Fruit fly (Drosophila melanogaster) whole organism, embryonic: ENCODE measurements around the gene CG7512.

Experiments used
- Atf-2 ChIP-seq: fragments of 200-800 bp; sonication (Bioruptor generic); optimal IDR thresholded peaks from 2 replicates; lab custom pipeline; 2016; ENCODE audit warnings: missing biosample characterization, missing genetic modification characterization
- B-H1 ChIP-seq: fragments of 200-800 bp; sonication (Bioruptor generic); IDR thresholded peaks from 3 replicates; pipeline ENCODE4 v1.3.6; 2022; ENCODE audit warnings: missing biosample characterization, missing genetic modification characterization
- B-H2 ChIP-seq: fragments of 200-800 bp; sonication (Bioruptor generic); optimal IDR thresholded peaks from 2 replicates; lab custom pipeline; 2018; ENCODE audit warnings: missing biosample characterization, mild to moderate bottlenecking, missing genetic modification characterization
- Blimp-1 ChIP-seq: fragments of 200-800 bp; sonication (Bioruptor generic); optimal IDR thresholded peaks from 3 replicates; lab custom pipeline; 2018; ENCODE audit warnings: missing biosample characterization, missing genetic modification characterization, mild to moderate bottlenecking, moderate library complexity, missing genetic modification reagents
- CG10209 ChIP-seq: fragments of 200-800 bp; sonication (Bioruptor generic); optimal IDR thresholded peaks from 3 replicates; lab custom pipeline; 2017; ENCODE audit warnings: missing biosample characterization, mild to moderate bottlenecking, missing genetic modification characterization, missing genetic modification reagents
- CG10274 ChIP-seq: fragments of 200-800 bp; sonication (Bioruptor generic); optimal IDR thresholded peaks from 3 replicates; lab custom pipeline; 2017; ENCODE audit warnings: missing biosample characterization, mild to moderate bottlenecking, missing genetic modification characterization
- CG10979 ChIP-seq: fragments of 200-800 bp; sonication (Bioruptor generic); optimal IDR thresholded peaks from 2 replicates; lab custom pipeline; 2018; ENCODE audit warnings: missing biosample characterization, mild to moderate bottlenecking, missing genetic modification characterization, moderate library complexity
- CG12104 ChIP-seq: fragments of 200-800 bp; sonication (Bioruptor generic); optimal IDR thresholded peaks from 3 replicates; lab custom pipeline; 2016; ENCODE audit warnings: missing biosample characterization, missing genetic modification characterization
- CG13424 ChIP-seq: fragments of 200-800 bp; sonication (Bioruptor generic); optimal IDR thresholded peaks from 2 replicates; lab custom pipeline; 2019; ENCODE audit warnings: missing biosample characterization, mild to moderate bottlenecking, missing genetic modification characterization, moderate library complexity
- CG18011 ChIP-seq: fragments of 200-800 bp; sonication (Bioruptor generic); optimal IDR thresholded peaks from 2 replicates; lab custom pipeline; 2017; ENCODE audit warnings: missing biosample characterization, missing genetic modification characterization, mild to moderate bottlenecking, moderate library complexity, missing genotype
- CG2129 ChIP-seq: fragments of 200-800 bp; sonication (Bioruptor generic); IDR thresholded peaks from 2 replicates; pipeline ENCODE4 v1.3.6; 2022; ENCODE audit warnings: missing biosample characterization, missing genetic modification characterization; ENCODE audit not compliant: partially characterized antibody
- CG3838 ChIP-seq: fragments of 200-800 bp; sonication (Bioruptor generic); optimal IDR thresholded peaks from 3 replicates; lab custom pipeline; 2016; ENCODE audit warnings: missing biosample characterization, missing genetic modification characterization
- CG4360 ChIP-seq: fragments of 200-800 bp; sonication (Bioruptor generic); IDR thresholded peaks from 2 replicates; pipeline ENCODE4 v1.3.6; 2022; ENCODE audit warnings: missing biosample characterization, missing genetic modification characterization
- CG4404 ChIP-seq: fragments of 200-800 bp; sonication (Bioruptor generic); IDR thresholded peaks from 2 replicates; pipeline ENCODE4 v1.3.6; 2022; ENCODE audit warnings: missing biosample characterization, missing genetic modification characterization
- CG6254 ChIP-seq: fragments of 200-800 bp; sonication (Bioruptor generic); optimal IDR thresholded peaks from 3 replicates; lab custom pipeline; 2017; ENCODE audit warnings: mild to moderate bottlenecking, missing biosample characterization, missing genetic modification reagents, missing genetic modification characterization
- CG8089 ChIP-seq: fragments of 200-800 bp; sonication (Bioruptor generic); optimal IDR thresholded peaks from 3 replicates; lab custom pipeline; 2016; ENCODE audit warnings: missing biosample characterization, missing genetic modification characterization
- CG8478 ChIP-seq: fragments of >200 bp; optimal IDR thresholded peaks from 2 replicates; lab custom pipeline; 2018
- CG9609 ChIP-seq: fragments of 200-800 bp; sonication (Bioruptor generic); optimal IDR thresholded peaks from 3 replicates; lab custom pipeline; 2016; ENCODE audit warnings: missing biosample characterization, missing genetic modification characterization
- CG9727 ChIP-seq: fragments of 200-800 bp; sonication (Bioruptor generic); optimal IDR thresholded peaks from 3 replicates; lab custom pipeline; 2017; ENCODE audit warnings: missing biosample characterization, mild to moderate bottlenecking, missing genetic modification characterization
- CG9876 ChIP-seq: fragments of 200-800 bp; sonication (Bioruptor generic); optimal IDR thresholded peaks from 2 replicates; lab custom pipeline; 2016; ENCODE audit warnings: missing biosample characterization, missing genetic modification characterization
- CrebB ChIP-seq: fragments of 200-800 bp; sonication (Bioruptor generic); optimal IDR thresholded peaks from 3 replicates; lab custom pipeline; 2018; ENCODE audit warnings: missing biosample characterization, mild to moderate bottlenecking, missing genetic modification characterization
- Deaf1 ChIP-seq: fragments of 200-800 bp; optimal IDR thresholded peaks from 3 replicates; lab custom pipeline; 2019; ENCODE audit warnings: missing biosample characterization, mild to moderate bottlenecking, missing genetic modification characterization, moderate library complexity
- E2f1 ChIP-seq: fragments of 200-800 bp; sonication (Bioruptor generic); IDR thresholded peaks from 2 replicates; pipeline ENCODE4 v1.3.6; 2022; ENCODE audit warnings: missing biosample characterization, missing genetic modification characterization
- Eip74EF ChIP-seq, 2 experiments: fragments of 200-800 bp in 1 of 2; fragments of >200 bp in 1 of 2; sonication (Bioruptor generic) in 1 of 2; optimal IDR thresholded peaks; 2 replicates each; lab custom pipeline; 2017 to 2019; ENCODE audit warnings: missing biosample characterization in 2 of 2, missing genetic modification characterization in 2 of 2, mild to moderate bottlenecking in 1 of 2, moderate library complexity in 1 of 2
- Fer2 ChIP-seq: fragments of 200-800 bp; sonication (Bioruptor generic); optimal IDR thresholded peaks from 2 replicates; lab custom pipeline; 2018; ENCODE audit warnings: missing biosample characterization, mild to moderate bottlenecking, missing genetic modification characterization, moderate library complexity
- Gug ChIP-seq: fragments of 200-800 bp; sonication (Bioruptor generic); IDR thresholded peaks from 4 replicates; pipeline ENCODE4 v1.3.6; 2022; ENCODE audit warnings: missing biosample characterization, missing genetic modification characterization
- HLH54F ChIP-seq: fragments of 200-800 bp; sonication (Bioruptor generic); optimal IDR thresholded peaks from 3 replicates; lab custom pipeline; 2016; ENCODE audit warnings: missing biosample characterization, missing genetic modification characterization
- Hmr ChIP-seq: fragments of 200-800 bp; sonication (Bioruptor generic); optimal IDR thresholded peaks from 3 replicates; lab custom pipeline; 2017; ENCODE audit warnings: mild to moderate bottlenecking, missing biosample characterization, missing genetic modification reagents, missing genetic modification characterization
- Hr78 ChIP-seq, 2 experiments: fragments of 200-800 bp in 1 of 2; fragments of >200 bp in 1 of 2; sonication (Bioruptor generic) in 1 of 2; optimal IDR thresholded peaks; 2 replicates each; lab custom pipeline; 2017 to 2019; ENCODE audit warnings: missing biosample characterization in 2 of 2, missing genetic modification characterization in 2 of 2, mild to moderate bottlenecking in 1 of 2, moderate library complexity in 1 of 2
- Max ChIP-seq: fragments of 200-800 bp; sonication (Bioruptor generic); optimal IDR thresholded peaks from 2 replicates; lab custom pipeline; 2016; ENCODE audit warnings: missing biosample characterization, mild to moderate bottlenecking, missing genetic modification characterization
- PHDP ChIP-seq: fragments of 200-800 bp; sonication (Bioruptor generic); optimal IDR thresholded peaks from 3 replicates; lab custom pipeline; 2018; ENCODE audit warnings: missing biosample characterization, mild to moderate bottlenecking, missing genetic modification characterization, moderate library complexity
- Spps ChIP-seq: fragments of 200-800 bp; sonication (Bioruptor generic); optimal IDR thresholded peaks from 2 replicates; lab custom pipeline; 2018; ENCODE audit warnings: missing biosample characterization, mild to moderate bottlenecking, missing genetic modification characterization
- Trl ChIP-seq, 3 experiments: fragments of >200 bp in 2 of 3; fragments of 200-800 bp in 1 of 3; sonication (Bioruptor generic) in 1 of 3; optimal IDR thresholded peaks; 2 replicates in 1 of 3; 3 replicates in 2 of 3; lab custom pipeline; 2016 to 2017; ENCODE audit warnings: missing biosample characterization in 1 of 3, missing genetic modification characterization in 1 of 3
- ac ChIP-seq: fragments of 200-800 bp; sonication (Bioruptor generic); optimal IDR thresholded peaks from 3 replicates; lab custom pipeline; 2017; ENCODE audit warnings: missing biosample characterization, mild to moderate bottlenecking, missing genetic modification characterization
- bab2 ChIP-seq: fragments of 200-800 bp; sonication (Bioruptor generic); optimal IDR thresholded peaks from 2 replicates; lab custom pipeline; 2016; ENCODE audit warnings: missing biosample characterization, missing genetic modification characterization
- caup ChIP-seq: fragments of 200-800 bp; sonication (Bioruptor generic); optimal IDR thresholded peaks from 3 replicates; lab custom pipeline; 2017; ENCODE audit warnings: missing biosample characterization, mild to moderate bottlenecking, missing genetic modification characterization, moderate library complexity; ENCODE audit not compliant: severe bottlenecking
- dan ChIP-seq: fragments of 200-800 bp; sonication (Bioruptor generic); IDR thresholded peaks from 2 replicates; pipeline ENCODE4 v1.3.6; 2022; ENCODE audit warnings: missing biosample characterization, missing genetic modification characterization
- dmrt99B ChIP-seq: fragments of 200-800 bp; sonication (Bioruptor generic); optimal IDR thresholded peaks from 2 replicates; lab custom pipeline; 2018; ENCODE audit warnings: missing biosample characterization, mild to moderate bottlenecking, missing genetic modification characterization, moderate library complexity
- fru ChIP-seq: fragments of >200 bp; optimal IDR thresholded peaks from 2 replicates; lab custom pipeline; 2017
- gfzf ChIP-seq: fragments of 200-800 bp; sonication (Bioruptor generic); optimal IDR thresholded peaks from 2 replicates; lab custom pipeline; 2016; ENCODE audit warnings: missing biosample characterization, mild to moderate bottlenecking, missing genetic modification characterization, moderate library complexity
- h ChIP-seq: fragments of >200 bp; optimal IDR thresholded peaks from 2 replicates; lab custom pipeline; 2017
- maf-S ChIP-seq: fragments of 200-800 bp; sonication (Bioruptor generic); optimal IDR thresholded peaks from 2 replicates; lab custom pipeline; 2016; ENCODE audit warnings: missing biosample characterization, missing genetic modification characterization
- nau ChIP-seq: fragments of 200-800 bp; sonication (Bioruptor generic); optimal IDR thresholded peaks from 3 replicates; lab custom pipeline; 2017; ENCODE audit warnings: missing biosample characterization, mild to moderate bottlenecking, missing genetic modification characterization, missing genetic modification reagents
- org-1 ChIP-seq: fragments of 200-800 bp; sonication (Bioruptor generic); optimal IDR thresholded peaks from 2 replicates; lab custom pipeline; 2017; ENCODE audit warnings: missing biosample characterization, missing genetic modification characterization
- pan ChIP-seq, 4 experiments: fragments of >200 bp in 3 of 4; fragments of 200-800 bp in 1 of 4; sonication (Bioruptor generic) in 1 of 4; optimal IDR thresholded peaks in 3 of 4; IDR thresholded peaks in 1 of 4; 2 replicates each; pipeline versions ENCODE4 v1.3.6 to Lab custom; 2017 to 2022; ENCODE audit warnings: missing biosample characterization in 2 of 4, missing genetic modification characterization in 2 of 4, mixed read lengths in 1 of 4
- pita ChIP-seq: fragments of 200-800 bp; sonication (Bioruptor generic); optimal IDR thresholded peaks from 2 replicates; lab custom pipeline; 2017; ENCODE audit warnings: missing biosample characterization, mild to moderate bottlenecking, missing genetic modification characterization
- pum ChIP-seq: fragments of 200-800 bp; sonication (Bioruptor generic); optimal IDR thresholded peaks from 2 replicates; lab custom pipeline; 2016; ENCODE audit warnings: missing biosample characterization, missing genetic modification characterization
- ro ChIP-seq: fragments of 200-800 bp; sonication (Bioruptor generic); IDR thresholded peaks from 2 replicates; pipeline ENCODE4 v1.3.6; 2022; ENCODE audit warnings: missing biosample characterization, missing genetic modification characterization
- row ChIP-seq: fragments of 200-800 bp; sonication (Bioruptor generic); IDR thresholded peaks from 3 replicates; pipeline ENCODE4 v1.3.6; 2022; ENCODE audit warnings: missing biosample characterization, missing genetic modification characterization
- sens ChIP-seq: fragments of 200-800 bp; sonication (Bioruptor generic); peaks from one replicate; lab custom pipeline; 2016; ENCODE audit warnings: missing biosample characterization, missing genetic modification characterization

The CG7512 gene

dm6 chr3L:11554338-11554737, 40.8 kb downstream of the CG7512 start (continued):
- TF ChIP-seq dan (GFP tag; lab: Robert Waterston, UW) (no peak; the same call in 1 of the 2 replicates), CG3838 (GFP tag; lab: Kevin White, UChicago) (peak; percentile 61), B-H2 (GFP tag; lab: Kevin White, UChicago) (no peak), pum (GFP tag; lab: Kevin White, UChicago) (peak; percentile 79), CG12104 (GFP tag; lab: Kevin White, UChicago) (peak; percentile 78), CG4404 (peak; percentile 90), E2f1 (GFP tag; lab: Robert Waterston, UW) (peak; percentile 76), Max (peak; percentile 84), Hmr (GFP tag; lab: Kevin White, UChicago) (peak; percentile 41), Eip74EF (GFP tag; optimal IDR thresholded peaks at IDR 0.05; lab: Kevin White, UChicago) (peak in 1 of 2 experiments; percentile 76), CG9609 (GFP tag; lab: Kevin White, UChicago) (peak; percentile 67), CG10274 (GFP tag; lab: Kevin White, UChicago) (peak; percentile 31), CG8089 (peak; percentile 59), PHDP (peak; percentile 78), maf-S (GFP tag; lab: Kevin White, UChicago) (peak; percentile 61), Hr78 (GFP tag; optimal IDR thresholded peaks at IDR 0.05; lab: Kevin White, UChicago) (peak in 1 of 2 experiments; percentile 60), Spps (tag; lab: Kevin White, UChicago) (peak; percentile 90), CG8478 (lab: Kevin White, UChicago) (no peak), CG2129 (GFP tag; lab: Robert Waterston, UW) (no peak), B-H1 (GFP tag; lab: Robert Waterston, UW) (peak; percentile 56; the same call in 1 of the 3 replicates), Fer2 (tag; lab: Kevin White, UChicago) (no peak), CrebB (tag; lab: Kevin White, UChicago) (peak; percentile 40), pan (optimal IDR thresholded peaks at IDR 0.05; lab: Kevin White, UChicago) (no peak), pan (GFP tag; optimal IDR thresholded peaks at IDR 0.05 in 1 of 2, IDR thresholded peaks at IDR 0.05 in 1 of 2) (peak in 1 of 2 experiments; percentile 76), CG4360 (GFP tag; lab: Robert Waterston, UW) (peak; percentile 56; the same call in 1 of the 2 replicates), bab2 (GFP tag; lab: Kevin White, UChicago) (peak; percentile 69), Deaf1 (tag; lab: Kevin White, UChicago) (peak; percentile 53), Trl (optimal IDR thresholded peaks at IDR 0.05; lab: Kevin White, UChicago) (no peak), Trl (GFP tag; optimal IDR thresholded peaks at IDR 0.05; lab: Kevin White, UChicago) (peak; percentile 73), CG10209 (GFP tag; lab: Kevin White, UChicago) (peak; percentile 82), pita (GFP tag; lab: Kevin White, UChicago) (no peak), CG9876 (GFP tag; lab: Kevin White, UChicago) (no peak), CG18011 (no peak), HLH54F (GFP tag; lab: Kevin White, UChicago) (peak; percentile 51), fru (no peak), CG13424 (tag; lab: Kevin White, UChicago) (peak; percentile 83), Atf-2 (GFP tag; lab: Kevin White, UChicago) (peak; percentile 68), CG9727 (peak; percentile 95), CG10979 (tag; lab: Kevin White, UChicago) (peak; percentile 96), CG6254 (GFP tag; lab: Kevin White, UChicago) (peak; percentile 93), gfzf (no peak), ro (GFP tag; lab: Robert Waterston, UW) (peak; percentile 67; the same call in 1 of the 2 replicates), Gug (GFP tag; lab: Robert Waterston, UW) (peak; percentile 63; the same call in 3 of the 4 replicates), nau (GFP tag; lab: Kevin White, UChicago) (peak; percentile 60), dmrt99B (peak; percentile 83), Blimp-1 (GFP tag; lab: Kevin White, UChicago) (peak; percentile 91), h (lab: Kevin White, UChicago) (no peak), ac (GFP tag; lab: Kevin White, UChicago) (peak; percentile 98), sens (peak; percentile 99), row (GFP tag; lab: Robert Waterston, UW) (peak; percentile 79), org-1 (GFP tag; lab: Kevin White, UChicago) (peak; percentile 75), caup (GFP tag; lab: Kevin White, UChicago) (peak; percentile 63)
